Fruit fly (Drosophila melanogaster) whole organism, embryonic: Measurements from ENCODE around the gene MED18.

Source experiments
- Awh ChIP-seq: fragments of 200-800 bp; sonication (Bioruptor generic); IDR thresholded peaks from 2 replicates; pipeline ENCODE4, ENCODE4 v1.3.6; 2022; ENCODE audit warnings: missing biosample characterization, missing genetic modification characterization
- Bteb2 ChIP-seq: fragments of 200-800 bp; sonication (Bioruptor generic); optimal IDR thresholded peaks from 2 replicates; lab custom pipeline; 2016; ENCODE audit warnings: missing biosample characterization, missing genetic modification characterization
- CG1024 ChIP-seq: fragments of 200-800 bp; sonication (Bioruptor generic); IDR thresholded peaks from 2 replicates; pipeline ENCODE4 v1.3.6; 2022; ENCODE audit warnings: missing biosample characterization, missing genetic modification characterization
- CG10267 ChIP-seq: fragments of 200-800 bp; sonication (Bioruptor generic); optimal IDR thresholded peaks from 2 replicates; lab custom pipeline; 2018; ENCODE audit warnings: missing biosample characterization, mild to moderate bottlenecking, missing genetic modification characterization, moderate library complexity
- CG10565 ChIP-seq: fragments of 200-800 bp; sonication (Bioruptor generic); optimal IDR thresholded peaks from 3 replicates; lab custom pipeline; 2016; ENCODE audit warnings: missing biosample characterization, mild to moderate bottlenecking, missing genetic modification characterization
- CG11093 ChIP-seq: fragments of 200-800 bp; sonication (Bioruptor generic); IDR thresholded peaks from 3 replicates; pipeline ENCODE4 v1.3.6; 2022; ENCODE audit warnings: missing biosample characterization, missing genetic modification characterization
- CG11504 ChIP-seq: fragments of 200-800 bp; sonication (Bioruptor generic); optimal IDR thresholded peaks from 3 replicates; lab custom pipeline; 2019; ENCODE audit warnings: missing biosample characterization, mild to moderate bottlenecking, missing genetic modification characterization, moderate library complexity
- CG12769 ChIP-seq: fragments of 200-800 bp; sonication (Bioruptor generic); optimal IDR thresholded peaks from 2 replicates; lab custom pipeline; 2019; ENCODE audit warnings: missing biosample characterization, mild to moderate bottlenecking, missing genetic modification characterization, moderate library complexity
- CG15479 ChIP-seq: fragments of 200-800 bp; sonication (Bioruptor generic); optimal IDR thresholded peaks from 3 replicates; lab custom pipeline; 2019; ENCODE audit warnings: missing biosample characterization, mild to moderate bottlenecking, missing genetic modification characterization, moderate library complexity
- CG16815 ChIP-seq: fragments of 200-800 bp; sonication (Bioruptor generic); optimal IDR thresholded peaks from 3 replicates; lab custom pipeline; 2017; ENCODE audit warnings: missing biosample characterization, mild to moderate bottlenecking, missing genetic modification characterization
- CG16863 ChIP-seq: fragments of 200-800 bp; sonication (Bioruptor generic); optimal IDR thresholded peaks from 3 replicates; lab custom pipeline; 2016; ENCODE audit warnings: missing biosample characterization, missing genetic modification characterization
- CG17186 ChIP-seq: fragments of 200-800 bp; sonication (Bioruptor generic); optimal IDR thresholded peaks from 3 replicates; lab custom pipeline; 2017; ENCODE audit warnings: missing biosample characterization, missing genetic modification reagents, missing genetic modification characterization
- CG17361 ChIP-seq: fragments of 200-800 bp; sonication (Bioruptor generic); IDR thresholded peaks from 3 replicates; pipeline ENCODE4 v1.3.6; 2022; ENCODE audit warnings: missing biosample characterization, missing genetic modification characterization
- CG1792 ChIP-seq: fragments of 200-800 bp; sonication (Bioruptor generic); optimal IDR thresholded peaks from 2 replicates; lab custom pipeline; 2016; ENCODE audit warnings: missing biosample characterization, missing genetic modification characterization
- CG2678 ChIP-seq: fragments of 200-800 bp; sonication (Bioruptor generic); optimal IDR thresholded peaks from 3 replicates; lab custom pipeline; 2019; ENCODE audit warnings: missing biosample characterization, mild to moderate bottlenecking, missing genetic modification characterization, moderate library complexity
- CG3995 ChIP-seq: fragments of 200-800 bp; sonication (Bioruptor generic); optimal IDR thresholded peaks from 3 replicates; lab custom pipeline; 2016; ENCODE audit warnings: missing biosample characterization, missing genetic modification characterization
- CG4820 ChIP-seq: fragments of 200-800 bp; sonication (Bioruptor generic); optimal IDR thresholded peaks from 3 replicates; lab custom pipeline; 2016; ENCODE audit warnings: missing biosample characterization, missing genetic modification characterization
- CG7271 ChIP-seq: fragments of 200-800 bp; sonication (Bioruptor generic); optimal IDR thresholded peaks from 2 replicates; lab custom pipeline; 2018; ENCODE audit warnings: missing biosample characterization, mild to moderate bottlenecking, missing genetic modification characterization, moderate library complexity
- CG8281 ChIP-seq: fragments of 200-800 bp; sonication (Bioruptor generic); optimal IDR thresholded peaks from 2 replicates; lab custom pipeline; 2018; ENCODE audit warnings: missing biosample characterization, mild to moderate bottlenecking, missing genetic modification characterization, moderate library complexity
- CG8290 ChIP-seq, 3 experiments: fragments of 200-800 bp; sonication (Bioruptor generic); optimal IDR thresholded peaks; 2 replicates each; lab custom pipeline; 2016 to 2019; ENCODE audit warnings: missing biosample characterization in 3 of 3, missing genetic modification characterization in 3 of 3, mild to moderate bottlenecking in 2 of 3, moderate library complexity in 1 of 3
- CG8359 ChIP-seq: fragments of 200-800 bp; sonication (Bioruptor generic); optimal IDR thresholded peaks from 2 replicates; lab custom pipeline; 2017; ENCODE audit warnings: missing biosample characterization, mild to moderate bottlenecking, missing genetic modification characterization, borderline replicate concordance
- CG8478 ChIP-seq: fragments of >200 bp; optimal IDR thresholded peaks from 2 replicates; lab custom pipeline; 2018
- CG8924 ChIP-seq: fragments of 200-800 bp; optimal IDR thresholded peaks from 3 replicates; lab custom pipeline; 2019; ENCODE audit warnings: missing biosample characterization, mild to moderate bottlenecking, missing genetic modification characterization, moderate library complexity
- CG8944 ChIP-seq: fragments of 200-800 bp; sonication (Bioruptor generic); optimal IDR thresholded peaks from 3 replicates; lab custom pipeline; 2016; ENCODE audit warnings: missing biosample characterization, missing genetic modification characterization
- Dad ChIP-seq: fragments of 200-800 bp; sonication (Bioruptor generic); optimal IDR thresholded peaks from 3 replicates; lab custom pipeline; 2016; ENCODE audit warnings: missing biosample characterization, missing genetic modification characterization
- Dll ChIP-seq: fragments of 200-800 bp; sonication (Bioruptor generic); IDR thresholded peaks from 4 replicates; pipeline ENCODE4 v1.3.6; 2022; ENCODE audit warnings: missing biosample characterization, missing genetic modification characterization; ENCODE audit not compliant: partially characterized antibody
- Doc3 ChIP-seq: fragments of 200-800 bp; sonication (Bioruptor generic); IDR thresholded peaks from 3 replicates; pipeline ENCODE4 v1.3.6; 2022; ENCODE audit warnings: missing biosample characterization, missing genetic modification characterization; ENCODE audit not compliant: partially characterized antibody
- Fer3 ChIP-seq: fragments of 200-800 bp; sonication (Bioruptor generic); optimal IDR thresholded peaks from 2 replicates; lab custom pipeline; 2018; ENCODE audit warnings: missing biosample characterization, mild to moderate bottlenecking, missing genetic modification characterization, moderate library complexity
- GATAe ChIP-seq: fragments of 200-800 bp; sonication (Bioruptor generic); conservative IDR thresholded peaks from 2 replicates; pipeline ENCODE4 v1.3.6; 2022; ENCODE audit warnings: missing biosample characterization, missing genetic modification characterization
- Meics ChIP-seq: fragments of 200-800 bp; sonication (Bioruptor generic); optimal IDR thresholded peaks from 2 replicates; lab custom pipeline; 2017; ENCODE audit warnings: missing biosample characterization, mild to moderate bottlenecking, missing genetic modification characterization
- Neu2 ChIP-seq: fragments of 200-800 bp; sonication (Bioruptor generic); optimal IDR thresholded peaks from 3 replicates; lab custom pipeline; 2016; ENCODE audit warnings: missing biosample characterization, missing genetic modification characterization, borderline replicate concordance
- Nf-YB ChIP-seq: fragments of 200-800 bp; sonication (Bioruptor generic); optimal IDR thresholded peaks from 3 replicates; lab custom pipeline; 2019; ENCODE audit warnings: missing biosample characterization, mild to moderate bottlenecking, missing genetic modification characterization, moderate library complexity
- Rfx ChIP-seq: fragments of 200-800 bp; sonication (Bioruptor generic); IDR thresholded peaks from 2 replicates; pipeline ENCODE4 v1.3.6; 2022; ENCODE audit warnings: missing biosample characterization, missing genetic modification characterization
- Ssrp ChIP-seq: fragments of 200-800 bp; sonication (Bioruptor generic); optimal IDR thresholded peaks from 2 replicates; lab custom pipeline; 2018; ENCODE audit warnings: missing biosample characterization, mild to moderate bottlenecking, missing genetic modification characterization, moderate library complexity
- bsh ChIP-seq, 2 experiments: fragments of 200-800 bp; sonication (Bioruptor generic); optimal IDR thresholded peaks; 2 replicates each; lab custom pipeline; 2017 to 2018; ENCODE audit warnings: mild to moderate bottlenecking in 2 of 2, missing biosample characterization in 2 of 2, missing genetic modification characterization in 2 of 2, moderate library complexity in 1 of 2
- cad ChIP-seq: fragments of >200 bp; optimal IDR thresholded peaks from 2 replicates; lab custom pipeline; 2017; ENCODE audit warnings: missing biosample characterization, missing genetic modification characterization
- chinmo ChIP-seq: fragments of 200-800 bp; sonication (Bioruptor generic); IDR thresholded peaks from 4 replicates; pipeline ENCODE4 v1.3.6; 2022; ENCODE audit warnings: missing biosample characterization, missing genetic modification characterization; ENCODE audit not compliant: partially characterized antibody
- crp ChIP-seq, 2 experiments: fragments of 200-800 bp; sonication (Bioruptor generic); optimal IDR thresholded peaks; 2 replicates in 1 of 2; 3 replicates in 1 of 2; lab custom pipeline; 2017; ENCODE audit warnings: missing biosample characterization in 2 of 2, missing genetic modification characterization in 2 of 2, mild to moderate bottlenecking in 1 of 2, moderate library complexity in 1 of 2
- dimm ChIP-seq: fragments of 200-800 bp; sonication (Bioruptor generic); IDR thresholded peaks from 2 replicates; pipeline ENCODE4 v1.3.6; 2022; ENCODE audit warnings: missing biosample characterization, missing genetic modification characterization
- gro ChIP-seq: fragments of 200-800 bp; sonication (Bioruptor generic); optimal IDR thresholded peaks from 2 replicates; lab custom pipeline; 2016; ENCODE audit warnings: missing biosample characterization, missing genetic modification characterization
- kah ChIP-seq: fragments of 200-800 bp; sonication (Bioruptor generic); optimal IDR thresholded peaks from 2 replicates; lab custom pipeline; 2018; ENCODE audit warnings: missing biosample characterization, mild to moderate bottlenecking, missing genetic modification characterization
- lab ChIP-seq: fragments of 200-800 bp; sonication (Bioruptor generic); optimal IDR thresholded peaks from 3 replicates; lab custom pipeline; 2017; ENCODE audit warnings: missing biosample characterization, missing genetic modification characterization, mild to moderate bottlenecking, moderate library complexity, missing genetic modification reagents
- mirr ChIP-seq: fragments of 200-800 bp; sonication (Bioruptor generic); optimal IDR thresholded peaks from 3 replicates; lab custom pipeline; 2018; ENCODE audit warnings: missing biosample characterization, mild to moderate bottlenecking, missing genetic modification characterization
- rib ChIP-seq: fragments of 200-800 bp; sonication (Bioruptor generic); IDR thresholded peaks from 2 replicates; pipeline ENCODE4 v1.3.6; 2022; ENCODE audit warnings: missing biosample characterization, missing genetic modification characterization
- row ChIP-seq: fragments of 200-800 bp; sonication (Bioruptor generic); IDR thresholded peaks from 3 replicates; pipeline ENCODE4 v1.3.6; 2022; ENCODE audit warnings: missing biosample characterization, missing genetic modification characterization
- tll ChIP-seq, 2 experiments: fragments of 200-800 bp in 1 of 2; fragments of >200 bp in 1 of 2; sonication (Bioruptor generic) in 1 of 2; optimal IDR thresholded peaks; 2 replicates each; lab custom pipeline; 2017 to 2019; ENCODE audit warnings: missing biosample characterization in 2 of 2, missing genetic modification characterization in 2 of 2, mild to moderate bottlenecking in 1 of 2, moderate library complexity in 1 of 2
- tx ChIP-seq: fragments of 200-800 bp; sonication (Bioruptor generic); optimal IDR thresholded peaks from 2 replicates; lab custom pipeline; 2016; ENCODE audit warnings: missing biosample characterization, missing genetic modification characterization
- zen ChIP-seq: fragments of 200-800 bp; sonication (Bioruptor generic); optimal IDR thresholded peaks from 3 replicates; lab custom pipeline; 2018; ENCODE audit warnings: missing biosample characterization, mild to moderate bottlenecking, missing genetic modification characterization, moderate library complexity

MED18 gene

dm6 chrX:1823883-1824609 lies 41.7 kb upstream of the MED18 start:
- TF ChIP-seq CG11093 (GFP tag; lab: Robert Waterston, UW), result no peak
- no peak for TF ChIP-seq Doc3 (GFP tag; lab: Robert Waterston, UW)
- TF ChIP-seq CG7271, result no peak
- no peak for TF ChIP-seq Rfx (GFP tag; lab: Robert Waterston, UW)
- no peak for TF ChIP-seq dimm (GFP tag; lab: Robert Waterston, UW)
- TF ChIP-seq Nf-YB (GFP tag; lab: Kevin White, UChicago), result no peak
- TF ChIP-seq CG16863 (GFP tag; lab: Kevin White, UChicago), result no peak
- TF ChIP-seq GATAe (GFP tag; lab: Robert Waterston, UW), result no peak
- peak; percentile 81 for TF ChIP-seq zen (tag; lab: Kevin White, UChicago)
- no peak for TF ChIP-seq mirr (GFP tag; lab: Kevin White, UChicago)
- TF ChIP-seq kah (GFP tag; lab: Kevin White, UChicago), result no peak
- peak; percentile 71 for TF ChIP-seq cad (GFP tag; lab: Kevin White, UChicago)
- peak; percentile 92 for TF ChIP-seq Neu2
- peak in 1 of 2 experiments; percentile 43 for TF ChIP-seq crp (GFP tag; optimal IDR thresholded peaks at IDR 0.05; lab: Kevin White, UChicago)
- TF ChIP-seq Dad (GFP tag; lab: Kevin White, UChicago), result no peak
- TF ChIP-seq CG8281 (tag; lab: Kevin White, UChicago), result no peak
- no peak for TF ChIP-seq CG8944 (GFP tag; lab: Kevin White, UChicago)
- peak; percentile 68 for TF ChIP-seq CG3995 (GFP tag; lab: Kevin White, UChicago)
- no peak for TF ChIP-seq rib
- TF ChIP-seq CG1792, result no peak
- peak in 1 of 2 experiments; percentile 90 for TF ChIP-seq tll (GFP tag; optimal IDR thresholded peaks at IDR 0.05; lab: Kevin White, UChicago)
- no peak for TF ChIP-seq gro (GFP tag; lab: Kevin White, UChicago)
- no peak for TF ChIP-seq CG17361 (GFP tag; lab: Robert Waterston, UW)
- 0 out of 4 replicates have a peak, but pooled peaks have one; percentile 70 for TF ChIP-seq chinmo (GFP tag; lab: Robert Waterston, UW)
- TF ChIP-seq Ssrp (tag; lab: Kevin White, UChicago), result no peak
- peak; percentile 67 for TF ChIP-seq CG15479 (GFP tag; lab: Kevin White, UChicago)
- TF ChIP-seq CG10565 (GFP tag; lab: Kevin White, UChicago), result no peak

dm6 chrX:1824610-1824948 lies 41.1 kb upstream of the MED18 start:
- no peak for TF ChIP-seq Fer3 (tag; lab: Kevin White, UChicago)
- peak; percentile 76 for TF ChIP-seq row
- no peak for TF ChIP-seq CG16815
- no peak for TF ChIP-seq CG4820 (GFP tag; lab: Kevin White, UChicago)
- no peak for TF ChIP-seq Dll
- TF ChIP-seq zen (tag; lab: Kevin White, UChicago), result no peak
- peak; percentile 22 for TF ChIP-seq CG2678 (tag; lab: Kevin White, UChicago)
- TF ChIP-seq CG1024 (GFP tag; lab: Robert Waterston, UW), result no peak
- no peak for TF ChIP-seq Meics (GFP tag; lab: Kevin White, UChicago)
- peak; percentile 8 for TF ChIP-seq tx (GFP tag; lab: Kevin White, UChicago)
- TF ChIP-seq CG10267, result no peak
- TF ChIP-seq CG8290 (GFP tag; optimal IDR thresholded peaks at IDR 0.05; lab: Kevin White, UChicago), result no peak
- peak in 1 of 2 experiments; percentile 34 for TF ChIP-seq CG8290 (tag; optimal IDR thresholded peaks at IDR 0.05; lab: Kevin White, UChicago)
- TF ChIP-seq Awh (GFP tag; lab: Robert Waterston, UW), result no peak
- no peak for TF ChIP-seq CG8359
- peak; percentile 33 for TF ChIP-seq CG12769
- no peak for TF ChIP-seq CG17186
- TF ChIP-seq lab (GFP tag; lab: Kevin White, UChicago), result peak; percentile 4
- no peak for TF ChIP-seq CG8924 (tag; lab: Kevin White, UChicago)
- TF ChIP-seq bsh (GFP tag; optimal IDR thresholded peaks at IDR 0.05; lab: Kevin White, UChicago), result peak in 1 of 2 experiments; percentile 31
- TF ChIP-seq CG11504 (tag; lab: Kevin White, UChicago), result peak; percentile 9
- TF ChIP-seq CG8478 (lab: Kevin White, UChicago), result no peak
- TF ChIP-seq Bteb2, result no peak
